Worm (Caenorhabditis elegans) whole organism, L1 larva: ENCODE results near the gene srlf-15.

Experiments used
- C16A3.4 ChIP-seq: fragments of 150-350 bp; optimal IDR thresholded peaks from 2 replicates; lab custom pipeline; 2014; ENCODE audit warnings: missing biosample characterization, missing genetic modification characterization
- F16B12.6 ChIP-seq: fragments of 150-350 bp; optimal IDR thresholded peaks from 2 replicates; lab custom pipeline; 2014; ENCODE audit warnings: missing biosample characterization, missing genetic modification characterization
- Y116A8C.19 ChIP-seq: sonication (generic microtip); optimal IDR thresholded peaks from 2 replicates; lab custom pipeline; 2016; ENCODE audit warnings: missing compliant biosample characterization, missing genetic modification characterization, borderline replicate concordance
- aly-2 ChIP-seq: fragments of 150-350 bp; optimal IDR thresholded peaks from 2 replicates; lab custom pipeline; 2014; ENCODE audit warnings: missing biosample characterization, missing genetic modification characterization
- ama-1 ChIP-seq: fragments of 150-350 bp; optimal IDR thresholded peaks from 2 replicates; lab custom pipeline; 2014
- ceh-63 ChIP-seq: fragments of 200-800 bp; sonication (Bioruptor generic); optimal IDR thresholded peaks from 2 replicates; lab custom pipeline; 2018; ENCODE audit warnings: mild to moderate bottlenecking, missing genetic modification characterization, missing compliant biosample characterization
- ceh-8 ChIP-seq: fragments of 200-800 bp; sonication (Bioruptor generic); optimal IDR thresholded peaks from 2 replicates; lab custom pipeline; 2018; ENCODE audit warnings: mild to moderate bottlenecking, missing genetic modification characterization, moderate library complexity, missing compliant biosample characterization
- ceh-90 ChIP-seq: sonication (generic microtip); optimal IDR thresholded peaks from 2 replicates; lab custom pipeline; 2016; ENCODE audit warnings: missing genetic modification characterization, missing compliant biosample characterization
- dsc-1 ChIP-seq: sonication (generic microtip); optimal IDR thresholded peaks from 2 replicates; lab custom pipeline; 2016; ENCODE audit warnings: mild to moderate bottlenecking, missing genetic modification characterization, missing compliant biosample characterization
- efl-1 ChIP-seq, 4 experiments: fragments of 150-350 bp; optimal IDR thresholded peaks in 3 of 4; peaks in 1 of 4; 1 replicate in 1 of 4; 2 replicates in 3 of 4; lab custom pipeline; 2014; ENCODE audit warnings: missing biosample characterization in 2 of 4, missing genetic modification characterization in 2 of 4, missing genetic modification reagents in 2 of 4
- egl-13 ChIP-seq: sonication (generic microtip); optimal IDR thresholded peaks from 2 replicates; lab custom pipeline; 2016; ENCODE audit warnings: missing genotype, missing genetic modification reagents, missing genetic modification characterization, missing compliant biosample characterization
- elt-2 ChIP-seq: sonication (generic microtip); optimal IDR thresholded peaks from 2 replicates; lab custom pipeline; 2016; ENCODE audit warnings: missing genetic modification characterization, mild to moderate bottlenecking, inconsistent platforms, missing compliant biosample characterization, missing genetic modification reagents
- elt-3 ChIP-seq, 6 experiments: fragments of 150-350 bp in 1 of 6; sonication (generic microtip); optimal IDR thresholded peaks; 2 replicates each; lab custom pipeline; 2017 to 2018; ENCODE audit warnings: missing biosample characterization in 6 of 6, missing genetic modification characterization in 6 of 6, inconsistent platforms in 1 of 6
- fkh-10 ChIP-seq: sonication (generic microtip); optimal IDR thresholded peaks from 2 replicates; lab custom pipeline; 2017; ENCODE audit warnings: missing biosample characterization, missing genetic modification reagents, missing genetic modification characterization
- fkh-4 ChIP-seq: sonication (generic microtip); optimal IDR thresholded peaks from 2 replicates; lab custom pipeline; 2016; ENCODE audit warnings: missing compliant biosample characterization, missing genetic modification characterization, borderline replicate concordance
- fos-1 ChIP-seq: fragments of 150-350 bp; optimal IDR thresholded peaks from 2 replicates; lab custom pipeline; 2014; ENCODE audit warnings: missing biosample characterization, missing genetic modification characterization
- grh-1 ChIP-seq: fragments of 200-800 bp; sonication (Bioruptor generic); IDR thresholded peaks from 2 replicates; pipeline ENCODE4 v1.3.6; 2022; ENCODE audit warnings: missing genetic modification reagents, missing genetic modification characterization, missing compliant biosample characterization
- hlh-17 ChIP-seq: fragments of 200-800 bp; sonication (Bioruptor generic); optimal IDR thresholded peaks from 2 replicates; lab custom pipeline; 2018; ENCODE audit warnings: missing genetic modification characterization, mild to moderate bottlenecking, missing compliant biosample characterization, moderate library complexity, borderline replicate concordance
- hpl-2 ChIP-seq: fragments of 150-350 bp; optimal IDR thresholded peaks from 2 replicates; lab custom pipeline; 2014; ENCODE audit warnings: missing biosample characterization, missing genetic modification reagents, missing genetic modification characterization
- lin-14 ChIP-seq: fragments of 200-800 bp; sonication (Bioruptor generic); optimal IDR thresholded peaks from 2 replicates; lab custom pipeline; 2018; ENCODE audit warnings: mild to moderate bottlenecking, missing genetic modification characterization, moderate library complexity, missing compliant biosample characterization
- lin-15B ChIP-seq: fragments of 150-350 bp; sonication (generic microtip); optimal IDR thresholded peaks from 3 replicates; lab custom pipeline; 2014; ENCODE audit warnings: missing biosample characterization, missing genetic modification characterization
- lin-35 ChIP-seq, 2 experiments: fragments of 150-350 bp; optimal IDR thresholded peaks; 2 replicates each; lab custom pipeline; 2014; ENCODE audit warnings: missing biosample characterization in 2 of 2, missing genetic modification characterization in 2 of 2, missing genetic modification reagents in 2 of 2
- lin-39 ChIP-seq: fragments of 150-350 bp; optimal IDR thresholded peaks from 2 replicates; lab custom pipeline; 2014; ENCODE audit warnings: missing biosample characterization, missing genetic modification reagents, missing genetic modification characterization
- lsy-2 ChIP-seq, 2 experiments: fragments of 150-350 bp; optimal IDR thresholded peaks; 2 replicates each; lab custom pipeline; 2014; ENCODE audit warnings: missing biosample characterization in 2 of 2, missing genetic modification characterization in 2 of 2
- mdl-1 ChIP-seq, 2 experiments: fragments of 150-350 bp; optimal IDR thresholded peaks; 2 replicates each; lab custom pipeline; 2014 to 2017; ENCODE audit warnings: missing biosample characterization in 2 of 2, missing genetic modification characterization in 2 of 2, inconsistent platforms in 1 of 2
- nhr-19 ChIP-seq: fragments of 200-800 bp; sonication (Bioruptor generic); conservative IDR thresholded peaks from 2 replicates; pipeline ENCODE4 v1.3.6; 2022; ENCODE audit warnings: missing genetic modification characterization, missing compliant biosample characterization
- nhr-237 ChIP-seq: fragments of 150-350 bp; optimal IDR thresholded peaks from 2 replicates; lab custom pipeline; 2014; ENCODE audit warnings: missing biosample characterization, missing genetic modification characterization
- nhr-77 ChIP-seq: fragments of 150-350 bp; optimal IDR thresholded peaks from 2 replicates; lab custom pipeline; 2014; ENCODE audit warnings: missing biosample characterization, missing genetic modification characterization
- nhr-84 ChIP-seq: sonication (generic microtip); optimal IDR thresholded peaks from 2 replicates; lab custom pipeline; 2017; ENCODE audit warnings: missing biosample characterization, missing genetic modification characterization
- nhr-85 ChIP-seq: sonication (generic microtip); peaks from one replicate; lab custom pipeline; 2016; ENCODE audit warnings: missing genetic modification characterization, inconsistent platforms, missing compliant biosample characterization
- pag-3 ChIP-seq: sonication (generic microtip); optimal IDR thresholded peaks from 2 replicates; lab custom pipeline; 2017; ENCODE audit warnings: missing genetic modification characterization, mild to moderate bottlenecking, missing compliant biosample characterization, antibody characterized with exemption, borderline replicate concordance; ENCODE audit not compliant: insufficient read depth
- pqm-1 ChIP-seq: sonication (generic microtip); optimal IDR thresholded peaks from 3 replicates; lab custom pipeline; 2017; ENCODE audit warnings: missing biosample characterization, missing genetic modification characterization
- snpc-4 ChIP-seq: fragments of 150-350 bp; optimal IDR thresholded peaks from 2 replicates; lab custom pipeline; 2014; ENCODE audit warnings: missing biosample characterization, missing genetic modification characterization
- snu-23 ChIP-seq: sonication (generic microtip); optimal IDR thresholded peaks from 2 replicates; lab custom pipeline; 2016; ENCODE audit warnings: missing genetic modification characterization, missing compliant biosample characterization
- swsn-7 ChIP-seq: sonication (generic microtip); optimal IDR thresholded peaks from 2 replicates; lab custom pipeline; 2016; ENCODE audit warnings: missing genetic modification characterization, missing compliant biosample characterization
- vab-15 ChIP-seq: sonication (generic microtip); optimal IDR thresholded peaks from 2 replicates; lab custom pipeline; 2017; ENCODE audit warnings: missing genotype, mild to moderate bottlenecking, missing genetic modification characterization, missing compliant biosample characterization
- xbp-1 ChIP-seq: sonication (generic microtip); optimal IDR thresholded peaks from 2 replicates; lab custom pipeline; 2016; ENCODE audit warnings: missing genetic modification characterization, missing compliant biosample characterization
- zag-1 ChIP-seq: fragments of 150-350 bp; optimal IDR thresholded peaks from 2 replicates; lab custom pipeline; 2014; ENCODE audit warnings: missing biosample characterization, missing genetic modification characterization
- ztf-11 ChIP-seq, 2 experiments: sonication (generic microtip); optimal IDR thresholded peaks; 2 replicates each; lab custom pipeline; 2016 to 2017; ENCODE audit warnings: missing genetic modification characterization in 2 of 2, missing biosample characterization in 1 of 2, missing compliant biosample characterization in 1 of 2

srlf-15 gene

DNA sequence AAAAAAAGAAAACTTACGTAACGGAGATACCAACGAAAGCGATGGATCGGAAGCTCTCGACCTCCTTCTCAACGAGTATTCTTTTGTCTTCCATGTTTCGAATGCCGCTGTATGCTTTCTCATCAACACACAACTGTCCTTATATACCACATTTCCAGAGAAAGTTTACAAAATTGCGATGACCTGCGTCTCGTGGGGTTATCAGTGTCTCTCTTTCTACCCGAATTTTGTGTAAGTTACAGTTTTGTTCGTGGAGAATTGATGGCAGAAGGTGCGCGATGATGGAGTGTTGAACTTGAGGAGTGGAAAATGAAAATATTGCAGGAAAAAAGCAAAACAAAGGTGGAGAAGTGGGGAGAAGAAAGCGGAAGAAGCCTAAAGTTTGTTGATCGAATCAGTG is 22.2 kb upstream of the srlf-15 start, which contains the start of gene col-81:
TSS of gene col-81 (minus strand) at position 101 of the 400 bp plus-strand sequence.
- TF ChIP-seq nhr-84 (tag; lab: Kevin White, UChicago) (no peak), zag-1 (tag; lab: Kevin White, UChicago) (no peak), lin-14 (GFP tag; lab: Kevin White, UChicago) (no peak), egl-13 (tag; lab: Kevin White, UChicago) (no peak), pqm-1 (no peak), efl-1 (optimal IDR thresholded peaks at IDR 0.05; lab: Kevin White, UChicago) (no peak), efl-1 (GFP tag; optimal IDR thresholded peaks at IDR 0.05 in 1 of 2; lab: Kevin White, UChicago) (no peak), hpl-2 (GFP tag; lab: Kevin White, UChicago) (no peak), fkh-10 (GFP tag; lab: Kevin White, UChicago) (no peak), ceh-90 (no peak), lin-35 (GFP tag; optimal IDR thresholded peaks at IDR 0.05; lab: Kevin White, UChicago) (no peak), grh-1 (GFP tag; lab: Robert Waterston, UW) (no peak), hlh-17 (GFP tag; lab: Kevin White, UChicago) (no peak)

DNA sequence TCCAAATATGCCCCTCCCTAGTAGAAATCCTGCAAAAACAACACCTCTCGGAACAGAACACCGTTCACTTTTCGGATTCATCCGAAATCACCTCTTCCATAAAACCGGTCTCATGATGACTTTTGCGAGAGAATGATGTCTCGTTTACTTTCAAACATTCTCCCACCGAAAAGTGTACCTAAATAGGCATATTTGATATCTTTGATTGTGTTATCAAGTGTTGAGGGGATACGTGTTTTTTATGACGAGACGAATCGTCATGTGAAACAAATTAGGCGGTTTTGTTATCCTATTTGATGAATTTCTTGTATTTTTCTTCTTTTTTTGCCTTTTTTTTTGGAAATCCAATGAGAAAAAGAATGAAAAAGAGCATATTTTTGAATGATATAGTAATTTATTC is 20.7 kb upstream of the srlf-15 start:
- no peak for TF ChIP-seq fkh-4 (tag; lab: Kevin White, UChicago)
- TF ChIP-seq lin-15B: no peak
- TF ChIP-seq nhr-85 (tag; lab: Kevin White, UChicago): peak; percentile 22
- TF ChIP-seq lsy-2 (tag; optimal IDR thresholded peaks at IDR 0.05; lab: Kevin White, UChicago): no peak
- no peak for TF ChIP-seq swsn-7 (tag; lab: Kevin White, UChicago)
- TF ChIP-seq fkh-10 (GFP tag; lab: Kevin White, UChicago): no peak
- TF ChIP-seq lin-35 (GFP tag; optimal IDR thresholded peaks at IDR 0.05; lab: Kevin White, UChicago): peak in 1 of 2 experiments; percentile 43
- TF ChIP-seq elt-3 (tag; optimal IDR thresholded peaks at IDR 0.05; lab: Kevin White, UChicago): peak in 1 of 6 experiments; percentile 77
- TF ChIP-seq nhr-84 (tag; lab: Kevin White, UChicago): no peak
- TF ChIP-seq vab-15: no peak
- TF ChIP-seq C16A3.4 (tag; lab: Kevin White, UChicago): no peak
- peak in 1 of 2 experiments; percentile 13 for TF ChIP-seq efl-1 (optimal IDR thresholded peaks at IDR 0.05; lab: Kevin White, UChicago)
- TF ChIP-seq efl-1 (GFP tag; optimal IDR thresholded peaks at IDR 0.05 in 1 of 2; lab: Kevin White, UChicago): peak in 1 of 2 experiments; percentile 17
- TF ChIP-seq mdl-1 (tag; optimal IDR thresholded peaks at IDR 0.05; lab: Kevin White, UChicago): no peak
- no peak for TF ChIP-seq Y116A8C.19 (tag; lab: Kevin White, UChicago)
- no peak for TF ChIP-seq snu-23 (GFP tag; lab: Kevin White, UChicago)
- TF ChIP-seq ztf-11 (tag; optimal IDR thresholded peaks at IDR 0.05; lab: Kevin White, UChicago): no peak
- TF ChIP-seq nhr-77 (tag; lab: Kevin White, UChicago): no peak
- TF ChIP-seq lin-39 (tag; lab: Kevin White, UChicago): no peak
- TF ChIP-seq aly-2: no peak
- no peak for TF ChIP-seq xbp-1
- peak; percentile 11 for TF ChIP-seq pag-3 (tag; lab: Kevin White, UChicago)
- no peak for TF ChIP-seq fos-1
- TF ChIP-seq dsc-1: no peak
- no peak for TF ChIP-seq nhr-19 (GFP tag; lab: Robert Waterston, UW)
- no peak for TF ChIP-seq ceh-63
- peak; percentile 32 for TF ChIP-seq ama-1 (lab: Kevin White, UChicago)
- peak; percentile 37 for TF ChIP-seq lin-14 (GFP tag; lab: Kevin White, UChicago)
- TF ChIP-seq F16B12.6 (tag; lab: Kevin White, UChicago): no peak
- no peak for TF ChIP-seq elt-2
- TF ChIP-seq grh-1 (GFP tag; lab: Robert Waterston, UW): 0 out of 2 replicates have a peak, but pooled peaks have one; percentile 7
- TF ChIP-seq nhr-237 (tag; lab: Kevin White, UChicago): no peak
- TF ChIP-seq, all 84 proteins: peak for 8

DNA sequence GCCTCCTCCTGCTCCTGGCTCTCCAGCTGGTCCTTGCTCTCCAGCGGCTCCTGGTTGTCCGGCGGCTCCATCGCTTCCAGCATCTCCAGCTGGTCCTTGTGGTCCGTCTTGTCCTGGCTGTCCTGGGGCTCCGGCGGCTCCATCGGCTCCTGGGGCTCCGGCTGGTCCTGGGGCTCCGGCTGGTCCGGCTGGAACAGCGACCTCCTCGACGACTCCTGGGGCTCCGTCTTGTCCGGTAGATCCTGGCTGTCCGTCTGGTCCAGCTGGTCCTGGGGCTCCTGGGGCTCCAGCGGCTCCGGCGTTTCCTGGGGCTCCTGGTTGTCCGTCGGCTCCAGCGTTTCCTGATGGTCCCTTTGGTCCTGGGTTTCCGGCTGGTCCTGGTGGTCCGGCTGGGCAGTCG is 20.1 kb upstream of the srlf-15 start:
- TF ChIP-seq snpc-4 (tag; lab: Kevin White, UChicago) (no peak), ceh-8 (GFP tag; lab: Kevin White, UChicago) (peak; percentile 84)
- TF ChIP-seq, all 84 proteins: peak for 1
